Fruit fly (Drosophila melanogaster): Measurements from ENCODE around the gene CG43402.

- TF ChIP-seq EcR (GFP tag; optimal IDR thresholded peaks at IDR 0.05): no peak
- TF ChIP-seq usp (GFP tag; optimal IDR thresholded peaks at IDR 0.05): no peak
- TF ChIP-seq pan (optimal IDR thresholded peaks at IDR 0.05): no peak
- TF ChIP-seq psq (optimal IDR thresholded peaks at IDR 0.05): no peak
- no peak for TF ChIP-seq CG8478 (optimal IDR thresholded peaks at IDR 0.05)
- no peak for TF ChIP-seq Dll (optimal IDR thresholded peaks at IDR 0.05)
Observed at dm6 chr2L:1476872-1477503, 34.6 kb downstream of the CG43402 start.

Data from whole organism.